Worm (Caenorhabditis elegans) whole organism, L4 larva: ENCODE results near the gene Y46H3D.8.

Experiments used
- D1046.2 ChIP-seq: fragments of 200-800 bp; sonication (Bioruptor generic); IDR thresholded peaks from 2 replicates; pipeline ENCODE4 v1.3.6; 2022; ENCODE audit warnings: missing genetic modification characterization, missing compliant biosample characterization
- F10B5.3 ChIP-seq: sonication (generic microtip); optimal IDR thresholded peaks from 2 replicates; lab custom pipeline; 2016; ENCODE audit warnings: mild to moderate bottlenecking, missing genetic modification characterization, missing compliant biosample characterization
- F44E2.7 ChIP-seq: fragments of 200-800 bp; sonication (Bioruptor generic); IDR thresholded peaks from 2 replicates; pipeline ENCODE4 v2.1.2; 2022; ENCODE audit warnings: missing genetic modification characterization, missing compliant biosample characterization
- R02D3.7 ChIP-seq: fragments of 150-350 bp; sonication (generic microtip); optimal IDR thresholded peaks from 3 replicates; lab custom pipeline; 2014; ENCODE audit warnings: missing biosample characterization, missing genetic modification characterization
- Y105C5A.15 ChIP-seq: fragments of 200-800 bp; sonication (Bioruptor generic); IDR thresholded peaks from 2 replicates; pipeline ENCODE4 v1.3.6; 2022; ENCODE audit warnings: missing genetic modification characterization, missing compliant biosample characterization
- Y48G9A.11 ChIP-seq: fragments of 200-800 bp; sonication (Bioruptor generic); IDR thresholded peaks from 2 replicates; pipeline ENCODE4 v1.3.6; 2022; ENCODE audit warnings: missing genetic modification reagents, missing genetic modification characterization, missing compliant biosample characterization
- aha-1 ChIP-seq: fragments of 150-350 bp; peaks from one replicate; lab custom pipeline; 2014; ENCODE audit warnings: missing biosample characterization, missing genetic modification characterization
- aly-2 ChIP-seq: sonication (generic microtip); optimal IDR thresholded peaks from 2 replicates; lab custom pipeline; 2018; ENCODE audit warnings: missing biosample characterization, missing genetic modification characterization
- arid-1 ChIP-seq: fragments of 200-800 bp; sonication (Bioruptor generic); conservative IDR thresholded peaks from 2 replicates; pipeline ENCODE4 v1.3.6; 2022; ENCODE audit warnings: missing genetic modification reagents, missing genetic modification characterization, missing compliant biosample characterization
- attf-4 ChIP-seq: sonication (generic microtip); optimal IDR thresholded peaks from 3 replicates; lab custom pipeline; 2017; ENCODE audit warnings: missing biosample characterization, missing genetic modification characterization
- ceh-32 ChIP-seq: sonication (generic microtip); optimal IDR thresholded peaks from 2 replicates; lab custom pipeline; 2016; ENCODE audit warnings: mild to moderate bottlenecking, missing genetic modification characterization, missing compliant biosample characterization; ENCODE audit not compliant: poor library complexity
- ceh-82 ChIP-seq: sonication (generic microtip); optimal IDR thresholded peaks from 2 replicates; lab custom pipeline; 2017; ENCODE audit warnings: missing biosample characterization, missing genetic modification characterization
- ctbp-1 ChIP-seq: fragments of 200-800 bp; sonication (Bioruptor generic); IDR thresholded peaks from 2 replicates; pipeline ENCODE4 v1.3.6; 2022; ENCODE audit warnings: missing genetic modification reagents, missing genetic modification characterization, missing compliant biosample characterization
- daf-16 ChIP-seq, 3 experiments: sonication (generic microtip); optimal IDR thresholded peaks; 2 replicates each; lab custom pipeline; 2016 to 2017; ENCODE audit warnings: missing genetic modification characterization in 3 of 3, missing genetic modification reagents in 3 of 3, mild to moderate bottlenecking in 2 of 3, missing compliant biosample characterization in 2 of 3, missing biosample characterization in 1 of 3, moderate library complexity in 1 of 3
- dmd-6 ChIP-seq: fragments of 200-800 bp; sonication (Bioruptor generic); IDR thresholded peaks from 2 replicates; pipeline ENCODE4 v1.3.6; 2022; ENCODE audit warnings: missing genetic modification reagents, missing genetic modification characterization, missing compliant biosample characterization
- dmd-8 ChIP-seq: fragments of 200-800 bp; sonication (Bioruptor generic); IDR thresholded peaks from 2 replicates; pipeline ENCODE4 v1.3.6; 2022; ENCODE audit warnings: missing genetic modification characterization, missing compliant biosample characterization
- dve-1 ChIP-seq: sonication (generic microtip); optimal IDR thresholded peaks from 2 replicates; lab custom pipeline; 2017; ENCODE audit warnings: antibody characterized with exemption, mild to moderate bottlenecking, missing genetic modification characterization, missing compliant biosample characterization; ENCODE audit not compliant: insufficient read depth
- hif-1 ChIP-seq, 2 experiments: sonication (generic microtip); optimal IDR thresholded peaks; 2 replicates each; lab custom pipeline; 2016 to 2017; ENCODE audit warnings: missing compliant biosample characterization in 2 of 2, missing genetic modification characterization in 2 of 2, missing genetic modification reagents in 2 of 2, missing genotype in 2 of 2, mild to moderate bottlenecking in 1 of 2
- lin-1 ChIP-seq: fragments of 200-800 bp; sonication (Bioruptor generic); IDR thresholded peaks from 2 replicates; pipeline ENCODE4 v1.3.6; 2022; ENCODE audit warnings: missing genetic modification reagents, missing genetic modification characterization, missing compliant biosample characterization
- lsy-2 ChIP-seq, 2 experiments: fragments of 150-350 bp in 1 of 2; sonication (generic microtip) in 1 of 2; optimal IDR thresholded peaks; 2 replicates each; lab custom pipeline; 2014 to 2017; ENCODE audit warnings: missing biosample characterization in 2 of 2, missing genetic modification characterization in 2 of 2
- madf-5 ChIP-seq, 2 experiments: fragments of 200-800 bp; sonication (Bioruptor generic); IDR thresholded peaks; 2 replicates each; pipeline ENCODE4 v1.3.6; 2022; ENCODE audit warnings: missing compliant biosample characterization in 2 of 2, missing genetic modification characterization in 2 of 2
- mep-1 ChIP-seq: fragments of 150-350 bp; sonication (generic microtip); optimal IDR thresholded peaks from 3 replicates; lab custom pipeline; 2014; ENCODE audit warnings: missing biosample characterization, missing genetic modification characterization
- mxl-2 ChIP-seq: fragments of 200-800 bp; sonication (Bioruptor generic); conservative IDR thresholded peaks from 2 replicates; pipeline ENCODE4 v1.3.6; 2022; ENCODE audit warnings: missing genetic modification reagents, missing genetic modification characterization, missing compliant biosample characterization
- nhr-28 ChIP-seq: fragments of 150-350 bp; optimal IDR thresholded peaks from 2 replicates; lab custom pipeline; 2014; ENCODE audit warnings: missing biosample characterization, missing genetic modification characterization
- pha-4 ChIP-seq, 2 experiments: fragments of 150-350 bp in 1 of 2; fragments of 200-800 bp in 1 of 2; sonication (Bioruptor generic) in 1 of 2; IDR thresholded peaks in 1 of 2; optimal IDR thresholded peaks in 1 of 2; 2 replicates each; pipeline versions ENCODE4 v1.3.6 to Lab custom; 2014 to 2022; ENCODE audit warnings: missing genetic modification characterization in 2 of 2, missing genetic modification reagents in 2 of 2, missing biosample characterization in 1 of 2, missing compliant biosample characterization in 1 of 2
- php-3 ChIP-seq: fragments of 200-800 bp; sonication (Bioruptor generic); IDR thresholded peaks from 2 replicates; pipeline ENCODE4 v1.3.6; 2022; ENCODE audit warnings: missing genetic modification reagents, missing genetic modification characterization, missing compliant biosample characterization
- rbr-2 ChIP-seq: sonication (generic microtip); optimal IDR thresholded peaks from 2 replicates; lab custom pipeline; 2016; ENCODE audit warnings: missing genotype, missing genetic modification characterization, missing compliant biosample characterization
- skn-1 ChIP-seq: fragments of 150-350 bp; optimal IDR thresholded peaks from 2 replicates; lab custom pipeline; 2014; ENCODE audit warnings: missing biosample characterization, missing genetic modification characterization
- spr-1 ChIP-seq: sonication (generic microtip); optimal IDR thresholded peaks from 2 replicates; lab custom pipeline; 2016; ENCODE audit warnings: mild to moderate bottlenecking, missing genetic modification characterization, missing compliant biosample characterization
- spr-3 ChIP-seq: fragments of 200-800 bp; sonication (Bioruptor generic); optimal IDR thresholded peaks from 2 replicates; lab custom pipeline; 2018; ENCODE audit warnings: mild to moderate bottlenecking, missing genetic modification characterization, missing compliant biosample characterization
- unc-62 ChIP-seq, 3 experiments: fragments of 150-350 bp in 1 of 3; sonication (generic microtip); optimal IDR thresholded peaks in 2 of 3; peaks in 1 of 3; 1 replicate in 1 of 3; 2 replicates in 2 of 3; lab custom pipeline; 2014 to 2017; ENCODE audit warnings: missing biosample characterization in 3 of 3, missing genetic modification characterization in 3 of 3, missing genetic modification reagents in 3 of 3, missing genotype in 1 of 3
- zag-1 ChIP-seq: fragments of 150-350 bp; optimal IDR thresholded peaks from 2 replicates; lab custom pipeline; 2014; ENCODE audit warnings: missing biosample characterization, missing genetic modification characterization

Y46H3D.8 gene

ce11 chrV:1651045-1651444 lies 20.0 kb upstream of the Y46H3D.8 start, which contains the start of gene irld-44:
irld-44 (plus strand) TSS chrV:1651345.
- TF ChIP-seq nhr-28 (tag; lab: Kevin White, UChicago) (no peak), dve-1 (tag; lab: Kevin White, UChicago) (no peak), ceh-32 (no peak), hif-1 (tag; optimal IDR thresholded peaks at IDR 0.05; lab: Kevin White, UChicago) (no peak), dmd-8 (GFP tag; lab: Robert Waterston, UW) (no peak), rbr-2 (tag; lab: Kevin White, UChicago) (no peak), ctbp-1 (GFP tag; lab: Robert Waterston, UW) (no peak), dmd-6 (GFP tag; lab: Robert Waterston, UW) (no peak), mxl-2 (GFP tag; lab: Robert Waterston, UW) (no peak), aly-2 (tag; lab: Kevin White, UChicago) (no peak)
- TF ChIP-seq, all 104 proteins: peak for 0

- TF ChIP-seq aha-1 (tag; lab: Kevin White, UChicago) = peak; percentile 67
- TF ChIP-seq lin-1 (GFP tag; lab: Robert Waterston, UW) = no peak
- no peak for TF ChIP-seq arid-1
Measured at ce11 chrV:1648000-1648399, 17.0 kb upstream of the Y46H3D.8 start, which contains the start of gene irld-45. irld-45 (plus strand) TSS chrV:1648300.

ce11 chrV:1643886-1644285 lies 12.8 kb upstream of the Y46H3D.8 start, which contains the start of gene alh-2:
alh-2 (plus strand) TSS chrV:1644169.
- TF ChIP-seq daf-16 (GFP tag; optimal IDR thresholded peaks at IDR 0.05; lab: Kevin White, UChicago) (peak in 1 of 2 experiments; percentile 96), daf-16 (tag; optimal IDR thresholded peaks at IDR 0.05; lab: Kevin White, UChicago) (no peak), attf-4 (no peak)

- TF ChIP-seq ceh-82 (tag; lab: Kevin White, UChicago) (no peak), dmd-8 (GFP tag; lab: Robert Waterston, UW) (0 out of 2 replicates have a peak, but pooled peaks have one; percentile 25), F44E2.7 (peak; percentile 75; the same call in 1 of the 2 replicates), Y48G9A.11 (GFP tag; lab: Robert Waterston, UW) (no peak), lsy-2 (tag; optimal IDR thresholded peaks at IDR 0.05; lab: Kevin White, UChicago) (no peak)
Measured at ce11 chrV:1642768-1643167, 11.7 kb upstream of the Y46H3D.8 start.

- no peak for TF ChIP-seq F10B5.3 (tag; lab: Kevin White, UChicago)
- TF ChIP-seq spr-1 = no peak
- no peak for TF ChIP-seq zag-1 (tag; lab: Kevin White, UChicago)
- TF ChIP-seq pha-4 (GFP tag; IDR thresholded peaks at IDR 0.05; lab: Robert Waterston, UW) = no peak
- TF ChIP-seq pha-4 (tag; optimal IDR thresholded peaks at IDR 0.05; lab: Kevin White, UChicago) = no peak
- no peak for TF ChIP-seq unc-62 (GFP tag; optimal IDR thresholded peaks at IDR 0.05 in 1 of 2; lab: Kevin White, UChicago)
- TF ChIP-seq unc-62 (tag; optimal IDR thresholded peaks at IDR 0.05; lab: Kevin White, UChicago) = no peak
- no peak for TF ChIP-seq Y105C5A.15
- TF ChIP-seq skn-1 (tag; lab: Kevin White, UChicago) = no peak
- TF ChIP-seq attf-4 = no peak
- TF ChIP-seq mep-1 (tag; lab: Kevin White, UChicago) = no peak
- no peak for TF ChIP-seq dmd-8 (GFP tag; lab: Robert Waterston, UW)
- TF ChIP-seq php-3 = no peak
- TF ChIP-seq spr-3 (GFP tag; lab: Kevin White, UChicago) = no peak
- TF ChIP-seq madf-5 (GFP tag; IDR thresholded peaks at IDR 0.05; lab: Robert Waterston, UW) = no peak
- TF ChIP-seq daf-16 (GFP tag; optimal IDR thresholded peaks at IDR 0.05; lab: Kevin White, UChicago) = no peak
- no peak for TF ChIP-seq daf-16 (tag; optimal IDR thresholded peaks at IDR 0.05; lab: Kevin White, UChicago)
- no peak for TF ChIP-seq D1046.2 (GFP tag; lab: Robert Waterston, UW)
- TF ChIP-seq R02D3.7 = no peak
Measured at ce11 chrV:1642199-1642598, 11.2 kb upstream of the Y46H3D.8 start, which contains the start of gene Y46H3D.1. Y46H3D.1 (plus strand) TSS chrV:1642499.
